Worm (Caenorhabditis elegans) whole organism, L2 larva: Measurements from ENCODE around the gene klp-3.

ENCODE experiments used
- F13H6.1 ChIP-seq: sonication (generic microtip); optimal IDR thresholded peaks from 2 replicates; lab custom pipeline; 2016; ENCODE audit warnings: missing genetic modification characterization, missing compliant biosample characterization
- alr-1 ChIP-seq: fragments of 150-350 bp; optimal IDR thresholded peaks from 2 replicates; lab custom pipeline; 2014; ENCODE audit warnings: missing biosample characterization, missing genetic modification characterization
- aly-2 ChIP-seq: fragments of 150-350 bp; optimal IDR thresholded peaks from 2 replicates; lab custom pipeline; 2014; ENCODE audit warnings: missing biosample characterization, missing genetic modification characterization
- lin-13 ChIP-seq: fragments of 150-350 bp; optimal IDR thresholded peaks from 2 replicates; lab custom pipeline; 2014; ENCODE audit warnings: missing biosample characterization, missing genetic modification reagents, missing genetic modification characterization
- nhr-11 ChIP-seq: fragments of 150-350 bp; optimal IDR thresholded peaks from 2 replicates; lab custom pipeline; 2014; ENCODE audit warnings: missing biosample characterization, missing genetic modification characterization
- nhr-12 ChIP-seq: fragments of 150-350 bp; optimal IDR thresholded peaks from 2 replicates; lab custom pipeline; 2014; ENCODE audit warnings: missing biosample characterization, missing genetic modification characterization
- unc-62 ChIP-seq: fragments of 150-350 bp; optimal IDR thresholded peaks from 2 replicates; lab custom pipeline; 2014; ENCODE audit warnings: missing biosample characterization, missing genetic modification reagents, missing genetic modification characterization
- zag-1 ChIP-seq: fragments of 150-350 bp; optimal IDR thresholded peaks from 2 replicates; lab custom pipeline; 2014; ENCODE audit warnings: missing biosample characterization, missing genetic modification characterization

DNA sequence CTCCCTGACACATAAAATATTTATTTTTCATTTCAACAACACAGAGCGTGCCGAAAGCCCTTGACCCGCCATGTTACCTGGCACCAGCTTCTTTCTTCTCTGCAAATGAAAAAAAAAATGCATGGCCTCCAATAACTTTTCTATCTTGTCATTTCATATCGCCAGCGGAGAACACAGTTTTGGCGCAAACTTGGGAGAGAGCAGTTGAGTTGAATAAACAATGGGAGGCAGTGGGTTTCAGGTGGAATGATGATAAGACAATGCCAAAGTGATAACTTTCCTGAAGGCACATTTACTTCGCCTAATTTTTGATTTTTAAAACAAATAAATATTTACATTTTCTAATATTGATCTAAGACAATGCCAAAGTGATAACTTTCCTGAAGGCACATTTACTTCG lies 40.9 kb upstream of the klp-3 start:
- TF ChIP-seq unc-62 (GFP tag; lab: Kevin White, UChicago) (no peak), zag-1 (tag; lab: Kevin White, UChicago) (no peak), nhr-11 (tag; lab: Kevin White, UChicago) (no peak), nhr-12 (tag; lab: Kevin White, UChicago) (no peak), F13H6.1 (tag; lab: Kevin White, UChicago) (no peak), lin-13 (GFP tag; lab: Kevin White, UChicago) (no peak), alr-1 (no peak), aly-2 (no peak)
